Worm (Caenorhabditis elegans): Measurements from ENCODE around the gene T11B7.1.

Gene T11B7.1

DNA sequence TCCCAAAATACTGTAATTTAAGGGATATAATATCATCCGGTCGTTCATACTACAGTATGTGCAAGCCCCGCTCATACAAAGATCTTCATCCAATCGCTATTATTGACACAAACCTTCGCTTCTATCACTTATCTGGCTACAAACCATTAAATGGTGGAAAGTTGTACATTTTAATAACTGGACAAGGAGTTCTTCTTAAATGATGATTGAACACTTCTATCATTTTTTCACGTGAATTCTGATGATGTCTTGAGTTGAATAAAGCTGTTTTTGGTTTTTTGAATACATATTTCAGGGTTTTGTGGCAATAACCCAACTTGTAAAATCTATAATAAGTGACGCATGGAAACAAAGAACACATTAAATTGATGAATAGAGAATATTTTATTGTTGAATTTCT, 17.9 kb upstream of the T11B7.1 start:
- no peak for TF ChIP-seq F13C5.2 (tag; optimal IDR thresholded peaks at IDR 0.05)
- no peak for TF ChIP-seq hmg-4 (GFP tag; optimal IDR thresholded peaks at IDR 0.05)
- no peak for TF ChIP-seq tbx-11 (GFP tag; IDR thresholded peaks at IDR 0.05)
- no peak for TF ChIP-seq ceh-36 (tag; optimal IDR thresholded peaks at IDR 0.05)
- no peak for TF ChIP-seq pes-1 (GFP tag; IDR thresholded peaks at IDR 0.05)
- no peak for TF ChIP-seq hmbx-1 (tag; optimal IDR thresholded peaks at IDR 0.05)
- no peak for TF ChIP-seq tbx-37 (GFP tag; conservative IDR thresholded peaks at IDR 0.05)
- TF ChIP-seq flt-1 (GFP tag; IDR thresholded peaks at IDR 0.05): no peak
- no peak for TF ChIP-seq ets-7 (tag; optimal IDR thresholded peaks at IDR 0.05)
- no peak for TF ChIP-seq sea-1 (GFP tag; conservative IDR thresholded peaks at IDR 0.05)
- TF ChIP-seq ama-1 (optimal IDR thresholded peaks at IDR 0.05): no peak
- TF ChIP-seq aly-1 (tag; optimal IDR thresholded peaks at IDR 0.05): no peak

DNA sequence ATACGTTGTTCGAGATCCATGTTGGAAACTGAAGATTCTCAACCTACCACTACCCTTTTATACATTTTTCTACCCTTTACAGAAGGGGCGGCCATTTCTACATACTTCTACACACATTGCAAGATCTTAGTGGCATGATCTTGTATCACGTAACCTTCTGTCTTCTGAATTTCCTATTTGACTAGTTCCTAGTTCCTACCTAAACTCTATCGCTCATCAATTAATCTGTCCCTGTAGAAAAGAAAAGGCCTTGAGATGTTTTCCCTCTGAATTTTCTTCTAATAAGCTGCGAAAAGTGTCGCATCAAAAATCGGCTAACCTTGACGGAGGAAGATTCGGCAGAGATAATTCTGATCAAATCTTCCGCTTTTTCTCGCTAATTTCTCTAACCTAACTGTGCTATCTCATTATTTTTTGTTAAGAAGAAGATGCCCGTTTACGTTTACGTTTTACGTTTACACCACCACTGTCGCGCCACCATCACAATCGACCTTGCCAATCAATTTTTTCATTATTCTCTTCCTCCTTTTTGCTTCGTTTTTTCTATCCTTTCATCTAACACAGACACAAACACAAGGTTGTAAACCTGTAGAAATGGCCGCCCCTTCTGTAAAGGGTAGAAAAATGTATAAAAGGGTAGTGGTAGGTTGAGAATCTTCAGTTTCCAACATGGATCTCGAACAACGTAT, 16.2 kb upstream of the T11B7.1 start, which contains the start of the genes col-117 and col-3:
Gene col-117 (minus strand): TSS at position 51 of the 689 bp plus-strand sequence.
Gene col-3 (plus strand): TSS at position 639 of the 689 bp plus-strand sequence.
- TF ChIP-seq tbx-37 (GFP tag; conservative IDR thresholded peaks at IDR 0.05): no peak

DNA sequence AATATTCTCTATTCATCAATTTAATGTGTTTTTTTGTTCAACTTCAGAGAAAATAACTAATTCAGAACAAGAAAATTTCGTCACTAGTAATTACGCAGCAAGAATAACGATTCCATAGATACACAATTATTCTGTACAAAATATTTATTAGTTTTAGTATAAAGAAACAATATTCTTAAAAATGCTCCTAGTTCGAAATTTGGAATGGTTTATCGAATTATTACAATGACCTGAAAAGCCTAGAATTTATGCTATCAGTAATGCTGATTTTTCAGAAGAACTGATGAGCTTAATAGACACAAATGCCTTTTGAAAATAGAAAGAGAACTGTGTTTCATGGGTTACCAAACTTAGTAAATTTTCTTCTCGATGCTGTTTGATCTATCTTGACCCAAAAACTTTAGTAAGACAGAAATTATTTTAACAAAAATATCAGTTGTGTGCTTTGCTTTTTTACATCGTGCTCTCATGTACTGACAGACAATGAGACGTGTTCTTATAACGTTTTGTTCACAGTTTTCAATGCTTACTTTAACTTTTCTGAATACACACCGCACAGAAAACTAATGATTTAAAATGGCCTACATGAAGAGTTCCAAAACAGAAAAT, 14.4 kb upstream of the T11B7.1 start:
- TF ChIP-seq tra-4 (tag; optimal IDR thresholded peaks at IDR 0.05) (no peak), sea-1 (GFP tag; conservative IDR thresholded peaks at IDR 0.05) (no peak), hnd-1 (tag; optimal IDR thresholded peaks at IDR 0.05) (no peak), ets-7 (tag; optimal IDR thresholded peaks at IDR 0.05) (no peak), ama-1 (optimal IDR thresholded peaks at IDR 0.05) (no peak)

DNA sequence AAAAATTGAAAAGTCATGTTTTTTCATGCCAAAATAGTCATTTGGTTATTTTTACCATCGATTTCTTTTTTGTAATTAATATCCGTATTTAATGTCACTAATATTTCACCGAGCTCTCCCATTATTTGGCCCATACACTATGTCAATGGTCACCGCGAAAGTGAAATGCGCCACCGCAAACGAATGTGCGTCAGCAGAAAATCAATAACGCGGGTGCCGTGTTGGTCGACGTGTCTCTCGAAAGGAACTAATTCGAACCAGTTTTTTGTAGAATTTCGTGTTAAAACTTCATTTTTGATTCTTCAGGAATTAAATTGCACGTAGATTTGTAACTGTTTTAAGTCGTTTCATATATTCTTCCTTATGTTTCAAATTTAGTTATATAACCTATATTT, 13.9 kb upstream of the T11B7.1 start:
- 0 out of 2 replicates have a peak, but pooled peaks have one; percentile 14 for TF ChIP-seq tbx-37 (GFP tag; conservative IDR thresholded peaks at IDR 0.05)
- TF ChIP-seq flt-1 (GFP tag; IDR thresholded peaks at IDR 0.05): no peak
- TF ChIP-seq F13C5.2 (tag; optimal IDR thresholded peaks at IDR 0.05): peak; percentile 35
- TF ChIP-seq scrt-1 (GFP tag; IDR thresholded peaks at IDR 0.05): 0 out of 2 replicates have a peak, but pooled peaks have one; percentile 33
- no peak for TF ChIP-seq hmg-4 (GFP tag; optimal IDR thresholded peaks at IDR 0.05)

DNA sequence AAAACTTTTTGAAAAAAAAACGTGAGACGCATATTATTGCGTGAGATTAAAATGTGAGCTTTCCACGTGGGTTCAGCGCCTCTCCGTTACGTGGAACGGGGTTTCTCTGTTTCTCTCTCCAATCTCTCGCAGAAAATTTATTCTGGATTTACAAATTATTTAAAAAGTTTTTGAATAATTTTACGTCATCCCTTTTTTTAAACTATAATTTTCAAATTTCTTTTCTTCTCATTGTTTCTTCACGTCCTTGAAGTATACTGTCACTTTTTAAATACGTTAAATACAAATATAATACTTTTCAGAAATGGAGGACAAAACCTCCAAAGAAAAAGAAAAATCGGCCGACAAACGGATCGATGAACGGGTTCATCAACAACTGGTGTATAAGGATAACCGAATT, 13.0 kb upstream of the T11B7.1 start, which contains the start of gene T28C6.7:
Gene T28C6.7 (plus strand): TSS at position 301 of the 400 bp plus-strand sequence.
- TF ChIP-seq flt-1 (GFP tag; IDR thresholded peaks at IDR 0.05) (no peak), pes-1 (GFP tag; IDR thresholded peaks at IDR 0.05) (no peak)

DNA sequence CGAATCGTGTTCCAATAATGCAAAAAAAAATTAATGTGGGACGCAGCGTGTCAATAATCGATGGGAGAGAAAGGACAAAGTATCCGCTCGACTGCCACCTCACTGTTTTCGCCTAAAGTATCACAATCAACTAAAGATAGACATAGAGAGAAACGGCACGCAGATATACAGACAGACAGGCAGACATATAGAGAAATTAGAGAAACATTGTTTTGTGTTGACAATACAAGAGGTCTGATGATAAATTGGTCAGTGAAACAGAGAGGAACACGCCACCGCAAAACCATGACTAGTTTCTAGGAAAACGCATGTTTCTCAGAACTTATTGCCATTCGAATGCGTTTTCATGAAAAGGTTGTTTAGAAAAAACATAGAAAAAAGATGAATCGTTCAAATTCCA, 9.9 kb upstream of the T11B7.1 start, which contains the start of gene T28C6.8:
Gene T28C6.8 (minus strand): TSS at position 137 of the 400 bp plus-strand sequence.
- TF ChIP-seq F13C5.2 (tag; optimal IDR thresholded peaks at IDR 0.05) (no peak), B0310.2 (tag; optimal IDR thresholded peaks at IDR 0.05) (no peak), ets-7 (tag; optimal IDR thresholded peaks at IDR 0.05) (no peak), flt-1 (GFP tag; IDR thresholded peaks at IDR 0.05) (no peak), sea-1 (GFP tag; conservative IDR thresholded peaks at IDR 0.05) (no peak), hmg-4 (GFP tag; optimal IDR thresholded peaks at IDR 0.05) (no peak), tra-4 (tag; optimal IDR thresholded peaks at IDR 0.05) (no peak), scrt-1 (GFP tag; IDR thresholded peaks at IDR 0.05) (no peak)

DNA sequence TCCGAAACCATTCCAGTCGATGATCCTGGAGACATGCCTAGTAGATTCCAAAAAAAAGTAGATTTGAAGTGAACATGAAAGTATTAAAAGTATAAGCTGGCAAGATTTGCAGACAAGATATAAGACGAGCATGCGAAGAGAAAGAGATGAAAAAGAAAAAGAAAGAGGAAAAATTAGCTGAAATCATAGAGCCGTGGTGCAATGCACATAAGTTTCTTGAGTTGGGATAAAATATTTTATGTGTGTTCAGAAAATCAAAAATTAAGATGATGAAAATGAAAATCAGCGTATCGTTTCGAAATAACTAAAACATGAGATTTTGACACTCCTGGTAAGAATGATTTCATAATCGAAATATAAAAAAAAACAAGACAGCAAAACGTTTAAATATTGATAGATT, 3.9 kb downstream of the T11B7.1 start, which contains the start of gene T11B7.2:
Gene T11B7.2 (minus strand): TSS at position 101 of the 400 bp plus-strand sequence.
- TF ChIP-seq tbx-37 (GFP tag; conservative IDR thresholded peaks at IDR 0.05) (no peak), aly-1 (tag; optimal IDR thresholded peaks at IDR 0.05) (no peak), hmg-4 (GFP tag; optimal IDR thresholded peaks at IDR 0.05) (no peak), tra-4 (tag; optimal IDR thresholded peaks at IDR 0.05) (no peak), sea-1 (GFP tag; conservative IDR thresholded peaks at IDR 0.05) (no peak), flt-1 (GFP tag; IDR thresholded peaks at IDR 0.05) (no peak), pes-1 (GFP tag; IDR thresholded peaks at IDR 0.05) (no peak), hmbx-1 (tag; optimal IDR thresholded peaks at IDR 0.05) (no peak), tbx-11 (GFP tag; IDR thresholded peaks at IDR 0.05) (no peak), ceh-13 (GFP tag; optimal IDR thresholded peaks at IDR 0.05) (no peak), F13C5.2 (tag; optimal IDR thresholded peaks at IDR 0.05) (no peak), ama-1 (optimal IDR thresholded peaks at IDR 0.05) (no peak), hnd-1 (tag; optimal IDR thresholded peaks at IDR 0.05) (no peak), B0310.2 (tag; optimal IDR thresholded peaks at IDR 0.05) (no peak), scrt-1 (GFP tag; IDR thresholded peaks at IDR 0.05) (no peak), ets-7 (tag; optimal IDR thresholded peaks at IDR 0.05) (no peak), ceh-36 (tag; optimal IDR thresholded peaks at IDR 0.05) (no peak)

DNA sequence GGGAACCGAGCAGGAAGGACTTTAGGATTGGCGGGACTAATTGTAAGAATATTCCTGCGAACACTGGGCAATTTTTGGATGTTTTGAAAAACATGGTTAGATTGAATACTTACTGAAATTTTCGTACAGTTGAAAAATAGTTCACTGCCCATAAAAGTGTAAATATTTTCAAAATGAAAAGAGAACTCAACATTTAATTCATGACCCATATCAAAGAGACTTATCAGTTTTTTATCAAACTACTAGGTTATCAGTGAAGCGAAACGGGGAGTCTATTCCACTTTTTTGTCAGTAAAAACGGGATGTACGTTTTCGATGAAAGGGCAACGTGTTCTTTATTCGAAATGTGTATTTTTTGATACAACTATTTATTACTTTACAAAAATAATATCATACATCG, 5.4 kb downstream of the T11B7.1 start:
- no peak for TF ChIP-seq B0310.2 (tag; optimal IDR thresholded peaks at IDR 0.05)

DNA sequence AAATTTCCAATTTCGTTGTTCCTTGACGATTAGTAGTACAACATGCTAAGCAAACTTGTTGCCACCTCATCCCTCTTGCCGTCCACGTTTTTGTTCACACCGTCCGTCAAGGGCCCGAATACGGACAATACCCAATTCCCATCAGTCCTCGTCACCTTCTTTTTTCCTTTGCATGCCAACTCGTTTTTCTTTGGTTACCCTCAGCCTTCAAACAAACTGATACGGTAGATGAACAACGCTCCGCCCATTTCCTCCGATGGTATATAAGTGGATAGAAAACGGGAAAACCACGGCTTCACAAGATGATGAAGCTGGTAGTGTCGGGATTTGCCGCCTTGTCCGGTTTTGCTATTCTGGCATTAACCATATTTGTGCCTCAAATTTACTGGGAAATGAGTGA, 7.4 kb downstream of the T11B7.1 start, which contains the start of gene col-118:
Gene col-118 (plus strand): TSS at position 301 of the 400 bp plus-strand sequence.
- TF ChIP-seq scrt-1 (GFP tag; IDR thresholded peaks at IDR 0.05): no peak
- TF ChIP-seq tra-4 (tag; optimal IDR thresholded peaks at IDR 0.05): no peak
- no peak for TF ChIP-seq hmg-4 (GFP tag; optimal IDR thresholded peaks at IDR 0.05)
- TF ChIP-seq pes-1 (GFP tag; IDR thresholded peaks at IDR 0.05): no peak
- TF ChIP-seq hnd-1 (tag; optimal IDR thresholded peaks at IDR 0.05): no peak
- no peak for TF ChIP-seq sea-1 (GFP tag; conservative IDR thresholded peaks at IDR 0.05)
- TF ChIP-seq B0310.2 (tag; optimal IDR thresholded peaks at IDR 0.05): no peak
- no peak for TF ChIP-seq tbx-11 (GFP tag; IDR thresholded peaks at IDR 0.05)
- TF ChIP-seq ceh-36 (tag; optimal IDR thresholded peaks at IDR 0.05): no peak

All from whole organism, early embryonic.